Worm (Caenorhabditis elegans): ENCODE data around the gene grl-8.

grl-8 gene

DNA sequence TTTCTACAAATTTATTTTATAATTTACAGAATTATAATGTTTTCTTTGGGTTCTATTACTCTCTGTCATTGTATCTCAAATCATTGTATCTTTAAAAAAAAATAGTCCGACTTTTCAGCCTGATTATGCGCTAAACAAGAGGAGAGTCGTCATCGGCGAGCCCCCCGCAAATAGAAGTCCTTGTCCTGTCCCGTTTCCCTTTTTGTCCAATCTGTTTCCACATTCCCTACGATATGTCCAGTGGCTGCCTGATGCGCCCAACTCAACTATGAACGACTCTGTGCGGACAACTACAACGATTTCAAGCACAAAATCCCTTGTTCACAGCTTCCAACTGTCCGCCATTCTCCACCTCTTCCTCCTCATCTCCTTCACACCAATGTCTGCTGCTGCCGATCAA, 25.1 kb upstream of the grl-8 start, which contains the start of gene dbl-1:
TSS of gene dbl-1 (plus strand) at position 119 of the 400 bp plus-strand sequence.
- no peak for TF ChIP-seq ham-2 (GFP tag; optimal IDR thresholded peaks at IDR 0.05)
- no peak for TF ChIP-seq nhr-237 (tag; optimal IDR thresholded peaks at IDR 0.05)
- no peak for TF ChIP-seq sem-2 (GFP tag; optimal IDR thresholded peaks at IDR 0.05)
- no peak for TF ChIP-seq lsy-2 (tag; optimal IDR thresholded peaks at IDR 0.05)
- no peak for TF ChIP-seq lin-32 (GFP tag; optimal IDR thresholded peaks at IDR 0.05)
- no peak for TF ChIP-seq unc-120 (tag; optimal IDR thresholded peaks at IDR 0.05; ENCODE audit: poor library complexity, severe bottlenecking)
- TF ChIP-seq blmp-1 (tag; optimal IDR thresholded peaks at IDR 0.05) = no peak
- TF ChIP-seq cnd-1 (tag; optimal IDR thresholded peaks at IDR 0.05) = no peak
- no peak for TF ChIP-seq mep-1 (tag; optimal IDR thresholded peaks at IDR 0.05)
- no peak for TF ChIP-seq pha-4 (tag; optimal IDR thresholded peaks at IDR 0.05)
- TF ChIP-seq drap-1 (GFP tag; optimal IDR thresholded peaks at IDR 0.05) = no peak
- no peak for TF ChIP-seq lin-13 (tag; optimal IDR thresholded peaks at IDR 0.05)
- no peak for TF ChIP-seq ceh-43 (GFP tag; optimal IDR thresholded peaks at IDR 0.05)
- TF ChIP-seq bed-3 (GFP tag; optimal IDR thresholded peaks at IDR 0.05) = no peak

DNA sequence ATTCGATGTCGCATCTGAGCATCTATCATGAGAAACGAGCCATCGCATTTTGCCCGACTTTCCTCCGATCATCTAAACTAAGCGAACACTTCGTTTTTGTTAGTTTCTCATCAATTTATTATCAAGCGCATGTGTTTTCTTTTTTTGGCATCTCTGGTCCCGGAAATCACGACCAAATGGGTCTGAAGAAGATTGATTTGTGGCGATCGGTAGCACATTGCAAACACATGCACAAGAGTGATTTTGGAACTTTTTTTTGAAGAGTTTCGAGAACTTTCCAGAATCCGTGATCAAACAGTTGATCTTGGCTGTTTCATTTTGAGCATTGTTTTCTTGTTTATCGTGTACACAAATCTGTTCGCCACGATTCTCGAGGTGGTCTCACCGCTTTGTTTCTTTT, 20.4 kb upstream of the grl-8 start:
- TF ChIP-seq unc-39 (tag; optimal IDR thresholded peaks at IDR 0.05) = no peak
- TF ChIP-seq zip-8 (tag; optimal IDR thresholded peaks at IDR 0.05) = no peak
- no peak for TF ChIP-seq ztf-11 (tag; optimal IDR thresholded peaks at IDR 0.05)
- TF ChIP-seq M03D4.4 (tag; optimal IDR thresholded peaks at IDR 0.05) = no peak
- no peak for TF ChIP-seq mls-2 (tag; optimal IDR thresholded peaks at IDR 0.05)
- no peak for TF ChIP-seq ham-2 (GFP tag; optimal IDR thresholded peaks at IDR 0.05)

DNA sequence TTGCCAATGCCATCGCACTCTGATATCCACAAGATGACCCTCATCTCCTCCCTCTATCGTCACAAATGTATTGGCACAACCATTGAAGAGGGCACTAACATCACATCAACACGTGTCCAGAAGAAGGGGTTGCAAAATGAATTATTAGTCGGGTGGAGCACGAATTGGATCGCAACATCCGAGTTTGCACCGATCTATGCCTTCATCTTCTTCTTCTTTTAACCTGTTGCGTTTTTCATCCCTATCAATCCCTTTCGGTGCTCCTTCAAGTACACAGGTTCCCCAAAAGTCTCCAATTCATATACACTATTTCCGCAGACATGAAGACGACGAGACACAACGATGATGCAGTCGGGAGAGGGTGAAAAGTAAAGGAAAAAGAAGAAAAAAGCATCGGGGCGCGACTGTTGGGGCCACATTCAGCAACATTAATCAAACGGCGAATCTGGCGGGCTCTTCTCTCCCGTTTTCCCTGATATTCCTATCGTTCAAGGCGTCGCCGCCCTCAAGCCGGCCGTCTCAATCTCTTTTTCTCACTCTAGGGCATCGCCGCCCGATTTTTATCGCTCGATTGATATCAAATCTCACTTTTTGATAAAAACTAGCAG, 18.7 kb upstream of the grl-8 start:
- TF ChIP-seq unc-120 (tag; optimal IDR thresholded peaks at IDR 0.05; ENCODE audit: poor library complexity, severe bottlenecking) (peak; percentile 65), hlh-1 (tag; optimal IDR thresholded peaks at IDR 0.05) (peak; percentile 32), elt-3 (tag; optimal IDR thresholded peaks at IDR 0.05) (no peak), ceh-39 (tag; optimal IDR thresholded peaks at IDR 0.05) (no peak)

DNA sequence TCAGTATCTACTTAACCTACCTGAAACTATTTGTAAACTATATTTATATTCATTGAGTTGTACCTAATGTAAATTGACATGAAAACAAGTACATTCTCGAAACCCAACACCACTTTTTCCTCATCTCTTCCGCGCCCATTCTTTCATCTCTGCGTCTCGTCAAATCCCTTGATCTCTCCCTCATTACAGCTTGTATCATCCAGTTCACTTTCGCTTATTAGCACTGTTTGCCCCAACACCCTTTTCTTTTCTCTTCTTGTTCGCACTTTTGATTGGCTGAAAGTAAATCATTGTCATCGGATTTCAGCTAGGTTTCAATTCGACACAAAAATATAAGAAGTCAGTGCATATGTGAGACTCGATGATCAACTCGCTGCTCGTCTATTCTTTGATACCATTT, 11.9 kb upstream of the grl-8 start, which contains the start of gene T25F10.3:
TSS of gene T25F10.3 (plus strand) at position 308 of the 400 bp plus-strand sequence.
- TF ChIP-seq ces-1 (GFP tag; optimal IDR thresholded peaks at IDR 0.05) (no peak), blmp-1 (tag; optimal IDR thresholded peaks at IDR 0.05) (peak; percentile 30)

DNA sequence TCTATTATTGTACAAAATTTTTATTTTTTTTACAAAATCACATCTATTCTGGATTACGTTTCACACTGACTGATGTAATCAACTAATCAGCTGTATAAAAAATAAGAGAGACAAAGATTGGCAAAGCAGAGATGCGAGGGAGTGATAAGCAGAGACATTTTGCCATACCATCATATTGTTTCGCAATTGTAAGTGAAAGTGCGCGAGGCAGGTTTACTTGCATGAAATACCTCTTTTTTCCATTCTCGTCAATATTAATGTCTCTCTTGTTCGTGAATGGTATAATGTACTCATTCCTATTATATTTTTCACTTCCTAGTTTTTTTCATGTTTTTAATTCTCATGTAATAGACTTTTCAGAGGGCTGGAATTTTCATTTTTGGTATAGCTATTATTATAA, 4.0 kb upstream of the grl-8 start:
- peak; percentile 15 for TF ChIP-seq blmp-1 (tag; optimal IDR thresholded peaks at IDR 0.05)
- TF ChIP-seq sptf-1 (tag; optimal IDR thresholded peaks at IDR 0.05) = no peak
- no peak for TF ChIP-seq bed-3 (GFP tag; optimal IDR thresholded peaks at IDR 0.05)
- TF ChIP-seq unc-62 (GFP tag; optimal IDR thresholded peaks at IDR 0.05) = no peak
- no peak for TF ChIP-seq nhr-12 (tag; optimal IDR thresholded peaks at IDR 0.05)
- TF ChIP-seq elt-1 (tag; optimal IDR thresholded peaks at IDR 0.05; ENCODE audit: borderline replicate concordance, insufficient read depth) = peak; percentile 59
- TF ChIP-seq nhr-2 (tag; optimal IDR thresholded peaks at IDR 0.05) = no peak
- no peak for TF ChIP-seq lin-13 (tag; optimal IDR thresholded peaks at IDR 0.05)

DNA sequence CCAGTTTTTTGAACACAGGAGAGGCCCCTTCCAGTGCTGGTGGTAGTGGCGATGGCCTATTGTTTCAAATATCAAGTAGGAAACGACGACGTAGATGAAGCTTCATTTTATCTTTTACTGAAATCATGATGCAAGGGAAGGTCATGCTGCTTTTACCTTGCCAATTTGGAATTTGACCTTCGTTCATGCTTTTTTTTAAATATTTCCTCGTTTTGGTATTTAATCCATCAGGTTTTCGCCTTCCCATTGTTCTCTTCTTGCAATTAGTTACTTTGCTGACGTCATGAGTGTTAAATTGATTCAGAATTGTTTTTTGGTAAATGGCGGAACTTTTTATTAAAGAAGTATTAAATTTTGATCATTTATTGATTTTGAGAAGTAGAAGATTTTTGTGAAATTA, 3.2 kb upstream of the grl-8 start:
- TF ChIP-seq cnd-1 (tag; optimal IDR thresholded peaks at IDR 0.05) = no peak
- TF ChIP-seq unc-39 (tag; optimal IDR thresholded peaks at IDR 0.05) = no peak
- TF ChIP-seq mab-5 (tag; optimal IDR thresholded peaks at IDR 0.05) = no peak
- TF ChIP-seq bed-3 (GFP tag; optimal IDR thresholded peaks at IDR 0.05) = no peak
- TF ChIP-seq ham-2 (GFP tag; optimal IDR thresholded peaks at IDR 0.05) = no peak
- no peak for TF ChIP-seq nhr-76 (tag; optimal IDR thresholded peaks at IDR 0.05)
- TF ChIP-seq mls-2 (tag; optimal IDR thresholded peaks at IDR 0.05) = no peak
- no peak for TF ChIP-seq nhr-28 (tag; optimal IDR thresholded peaks at IDR 0.05)
- TF ChIP-seq elt-1 (tag; optimal IDR thresholded peaks at IDR 0.05; ENCODE audit: borderline replicate concordance, insufficient read depth) = no peak
- no peak for TF ChIP-seq snpc-4 (tag; optimal IDR thresholded peaks at IDR 0.05)
- no peak for TF ChIP-seq sem-2 (GFP tag; optimal IDR thresholded peaks at IDR 0.05)
- no peak for TF ChIP-seq ceh-39 (tag; optimal IDR thresholded peaks at IDR 0.05)
- TF ChIP-seq unc-62 (GFP tag; optimal IDR thresholded peaks at IDR 0.05) = no peak
